Worm (Caenorhabditis elegans) whole organism, young adult: ENCODE data around the gene npp-5.

Source experiments
- C17E4.6 ChIP-seq: fragments of 200-800 bp; sonication (Bioruptor generic); IDR thresholded peaks from 2 replicates; pipeline ENCODE4 v1.3.6; 2022; ENCODE audit warnings: missing genetic modification reagents, missing genetic modification characterization, missing compliant biosample characterization
- ama-1 ChIP-seq, 3 experiments: fragments of 150-350 bp in 1 of 3; sonication (generic microtip) in 2 of 3; optimal IDR thresholded peaks; 2 replicates each; lab custom pipeline; 2014 to 2018; ENCODE audit warnings: missing biosample characterization in 2 of 3, missing genetic modification characterization in 2 of 3, missing genetic modification reagents in 2 of 3
- atf-7 ChIP-seq: sonication (generic microtip); optimal IDR thresholded peaks from 2 replicates; lab custom pipeline; 2017; ENCODE audit warnings: mild to moderate bottlenecking, missing genetic modification characterization, missing compliant biosample characterization
- dox-1 ChIP-seq: fragments of 200-800 bp; sonication (Bioruptor generic); IDR thresholded peaks from 2 replicates; pipeline ENCODE4 v1.3.6; 2022; ENCODE audit warnings: missing genetic modification reagents, missing genetic modification characterization, missing compliant biosample characterization
- dpl-1 ChIP-seq: fragments of 150-350 bp; optimal IDR thresholded peaks from 2 replicates; lab custom pipeline; 2014; ENCODE audit warnings: missing biosample characterization, missing genetic modification reagents, missing genetic modification characterization
- ets-4 ChIP-seq: fragments of 200-800 bp; sonication (Bioruptor generic); optimal IDR thresholded peaks from 2 replicates; lab custom pipeline; 2018; ENCODE audit warnings: mild to moderate bottlenecking, missing genetic modification characterization, missing compliant biosample characterization
- nfya-2 ChIP-seq: fragments of 200-800 bp; sonication (Bioruptor generic); IDR thresholded peaks from 2 replicates; pipeline ENCODE4 v1.3.6; 2022; ENCODE audit warnings: missing genetic modification reagents, missing genetic modification characterization, missing compliant biosample characterization
- rcor-1 ChIP-seq: fragments of 200-800 bp; sonication (Bioruptor generic); IDR thresholded peaks from 2 replicates; pipeline ENCODE4 v1.3.6; 2022; ENCODE audit warnings: missing genetic modification reagents, missing genetic modification characterization, missing compliant biosample characterization
- snpc-4 ChIP-seq, 5 experiments: fragments of 150-350 bp in 1 of 5; sonication (generic microtip) in 4 of 5; optimal IDR thresholded peaks; 2 replicates each; lab custom pipeline; 2014 to 2018; ENCODE audit warnings: missing genetic modification characterization in 5 of 5, missing biosample characterization in 3 of 5, antibody characterized with exemption in 2 of 5, mild to moderate bottlenecking in 2 of 5, missing compliant biosample characterization in 2 of 5, missing genotype in 2 of 5, moderate library complexity in 2 of 5, missing genetic modification reagents in 1 of 5
- unc-130 ChIP-seq: sonication (generic microtip); optimal IDR thresholded peaks from 2 replicates; lab custom pipeline; 2016; ENCODE audit warnings: missing genetic modification reagents, missing genetic modification characterization, missing compliant biosample characterization
- ztf-22 ChIP-seq: fragments of 200-800 bp; sonication (Bioruptor generic); optimal IDR thresholded peaks from 2 replicates; lab custom pipeline; 2018; ENCODE audit warnings: mild to moderate bottlenecking, missing genetic modification characterization, moderate library complexity, missing compliant biosample characterization

DNA sequence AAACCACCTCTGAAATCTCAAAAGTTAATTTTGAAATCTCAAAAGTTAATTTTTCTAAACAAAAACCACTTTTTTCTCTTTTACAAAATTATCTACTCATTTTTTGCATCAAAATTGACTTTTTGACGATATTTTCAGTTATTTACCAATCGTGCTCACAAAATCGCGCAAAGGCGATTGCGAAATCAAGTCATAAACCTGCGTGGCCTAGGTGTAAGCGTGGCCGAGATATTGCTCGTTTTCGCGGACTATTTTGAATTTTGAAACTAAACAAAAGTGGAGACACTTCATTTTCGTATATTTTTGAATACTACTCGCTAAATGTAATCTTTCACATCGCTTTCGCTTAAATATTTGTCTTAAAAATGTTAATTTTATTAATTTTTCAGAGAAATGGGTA is 21.3 kb downstream of the npp-5 start, which contains the start of gene smc-6:
- TF ChIP-seq ztf-22 = no peak
- TF ChIP-seq nfya-2 = no peak
- no peak for TF ChIP-seq dox-1 (GFP tag; lab: Robert Waterston, UW)
- no peak for TF ChIP-seq C17E4.6 (GFP tag; lab: Robert Waterston, UW)
- no peak for TF ChIP-seq ama-1 (optimal IDR thresholded peaks at IDR 0.05; lab: Kevin White, UChicago)
- TF ChIP-seq ama-1 (GFP tag; optimal IDR thresholded peaks at IDR 0.05; lab: Kevin White, UChicago) = no peak
- no peak for TF ChIP-seq unc-130 (GFP tag; lab: Kevin White, UChicago)
- no peak for TF ChIP-seq ets-4
- TF ChIP-seq snpc-4 (GFP tag; optimal IDR thresholded peaks at IDR 0.05; lab: Kevin White, UChicago) = no peak
- TF ChIP-seq snpc-4 (tag; optimal IDR thresholded peaks at IDR 0.05; lab: Kevin White, UChicago) = no peak
- no peak for TF ChIP-seq rcor-1 (GFP tag; lab: Robert Waterston, UW)
- no peak for TF ChIP-seq atf-7
- TF ChIP-seq dpl-1 = no peak
